Worm (Caenorhabditis elegans): Measurements from ENCODE around the gene btb-22.

DNA sequence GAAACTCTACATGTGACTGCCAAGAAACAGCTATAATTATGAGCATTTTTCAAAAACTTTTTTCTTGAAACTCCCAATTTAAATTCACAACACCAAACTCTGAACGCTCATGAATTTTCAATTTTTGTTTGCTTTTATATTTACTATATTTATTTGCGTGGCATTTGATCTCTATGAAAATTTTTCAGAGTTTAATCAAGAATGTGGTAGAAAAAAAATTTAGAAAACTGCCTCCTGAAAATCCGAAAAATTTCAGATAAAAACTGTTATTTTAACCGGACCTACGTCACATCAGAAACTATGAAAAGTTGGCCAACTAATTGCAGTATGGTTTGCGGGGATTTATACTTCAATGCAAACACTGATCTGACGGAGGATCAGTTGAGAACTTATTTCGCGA, 32.5 kb downstream of the btb-22 start, which contains the start of gene irld-27:
- TF ChIP-seq dmd-4 (tag; optimal IDR thresholded peaks at IDR 0.05; ENCODE audit: borderline replicate concordance) (no peak), K02D7.2 (tag; optimal IDR thresholded peaks at IDR 0.05) (no peak), hlh-13 (GFP tag; optimal IDR thresholded peaks at IDR 0.05) (no peak)

Data from whole organism, late embryonic.